Fruit fly (Drosophila melanogaster) Kc167 (cell line): ENCODE data around the gene CG32647.

Source experiments
- Sin3A ChIP-seq: fragments of >200 bp; optimal IDR thresholded peaks from 2 replicates; lab custom pipeline; 2018; ENCODE audit warnings: missing external identifiers
- h ChIP-seq: fragments of >200 bp; optimal IDR thresholded peaks from 3 replicates; lab custom pipeline; 2018; ENCODE audit warnings: missing external identifiers
- insv ChIP-seq: fragments of >200 bp; optimal IDR thresholded peaks from 3 replicates; lab custom pipeline; 2018; ENCODE audit warnings: missing external identifiers
- psq ChIP-seq: fragments of >200 bp; optimal IDR thresholded peaks from 2 replicates; lab custom pipeline; 2017; ENCODE audit warnings: missing external identifiers
- ttk ChIP-seq: sonication (Bioruptor generic); optimal IDR thresholded peaks from 2 replicates; lab custom pipeline; 2017; ENCODE audit warnings: missing external identifiers

DNA sequence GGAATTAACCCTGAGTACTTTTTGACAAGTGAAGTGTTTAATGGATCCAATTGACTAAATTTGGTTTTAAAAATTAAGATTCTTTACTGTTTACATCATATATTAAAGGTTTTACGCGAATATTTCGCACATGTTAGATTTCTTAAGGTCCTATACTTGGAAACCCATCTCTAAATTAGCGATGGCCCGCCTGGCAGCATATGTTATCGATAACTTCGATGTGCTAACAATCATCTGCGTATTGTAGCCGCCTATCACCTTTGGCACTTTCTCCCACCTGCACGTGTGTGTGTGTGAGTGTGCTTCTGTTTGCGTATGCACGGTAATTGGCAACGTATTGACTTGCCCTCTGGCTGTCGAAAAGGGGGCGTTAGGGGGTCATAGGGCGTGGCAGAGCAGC is 36.8 kb upstream of the CG32647 start:
- TF ChIP-seq psq (lab: Kevin White, UChicago) (no peak), h (no peak), ttk (lab: Kevin White, UChicago) (no peak), insv (lab: Kevin White, UChicago) (no peak), Sin3A (lab: Kevin White, UChicago) (no peak)
